Fruit fly (Drosophila melanogaster): Measurements from ENCODE around the gene Sirt7.

Gene Sirt7

DNA sequence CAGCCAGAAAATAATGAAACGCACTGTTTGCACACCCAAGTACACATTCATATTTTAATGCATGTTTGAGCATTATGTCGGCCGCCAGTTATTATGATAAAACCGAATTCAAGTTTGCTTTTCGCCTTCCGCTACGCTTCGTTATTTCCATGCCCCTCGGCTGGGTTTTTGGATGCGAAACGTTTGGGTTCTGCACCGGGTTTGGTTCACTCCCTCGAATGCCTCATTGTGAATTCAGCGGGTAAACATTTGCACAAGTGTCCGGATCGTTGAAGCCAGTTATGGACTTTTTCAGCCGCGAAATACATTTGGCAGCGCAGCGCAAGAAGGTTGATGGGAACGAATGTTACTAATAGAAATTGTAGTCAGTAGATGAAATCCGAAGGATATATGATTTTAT lies 15.4 kb downstream of the Sirt7 start:
- TF ChIP-seq CG7045 (GFP tag; optimal IDR thresholded peaks at IDR 0.05): no peak
- no peak for TF ChIP-seq ovo (GFP tag; optimal IDR thresholded peaks at IDR 0.05)
- no peak for TF ChIP-seq cic (GFP tag; optimal IDR thresholded peaks at IDR 0.05)
- TF ChIP-seq Mnt (GFP tag; optimal IDR thresholded peaks at IDR 0.05): no peak
- no peak for TF ChIP-seq Clk (GFP tag; optimal IDR thresholded peaks at IDR 0.05)
- TF ChIP-seq cnc (optimal IDR thresholded peaks at IDR 0.05): no peak
- TF ChIP-seq CG11617 (GFP tag; optimal IDR thresholded peaks at IDR 0.05): no peak
- TF ChIP-seq CG5204 (GFP tag; optimal IDR thresholded peaks at IDR 0.05): no peak
- TF ChIP-seq CG33017 (tag; optimal IDR thresholded peaks at IDR 0.05): no peak
- no peak for TF ChIP-seq pad (GFP tag; optimal IDR thresholded peaks at IDR 0.05)
- no peak for TF ChIP-seq Hr96 (GFP tag; optimal IDR thresholded peaks at IDR 0.05)
- TF ChIP-seq CG7101 (tag; optimal IDR thresholded peaks at IDR 0.05): no peak
- TF ChIP-seq tj (GFP tag; optimal IDR thresholded peaks at IDR 0.05): no peak

DNA sequence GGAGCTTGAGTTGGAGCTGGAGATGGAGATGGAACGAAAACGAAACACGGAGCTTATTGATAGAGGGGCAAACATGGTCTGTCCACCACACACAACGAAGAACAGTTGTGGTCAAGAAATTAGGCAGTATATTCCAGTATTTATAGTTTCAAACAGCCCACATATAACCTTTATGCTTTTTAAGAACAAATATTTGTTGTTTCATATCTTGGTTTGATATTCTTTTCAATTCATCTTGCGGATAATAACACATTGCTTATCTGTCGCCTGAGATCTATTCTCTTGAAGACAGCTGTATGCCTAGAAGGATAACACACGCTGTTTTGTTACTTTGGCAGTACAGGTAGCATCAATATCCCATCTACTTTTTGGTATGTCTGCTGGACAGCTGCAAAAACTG lies 17.1 kb downstream of the Sirt7 start:
- TF ChIP-seq bab1 (GFP tag; optimal IDR thresholded peaks at IDR 0.05) (no peak), CG7045 (GFP tag; optimal IDR thresholded peaks at IDR 0.05) (no peak), Mnt (GFP tag; optimal IDR thresholded peaks at IDR 0.05) (no peak), Hr96 (GFP tag; optimal IDR thresholded peaks at IDR 0.05) (no peak), CG7101 (tag; optimal IDR thresholded peaks at IDR 0.05) (no peak), CG1620 (GFP tag; optimal IDR thresholded peaks at IDR 0.05) (no peak)

DNA sequence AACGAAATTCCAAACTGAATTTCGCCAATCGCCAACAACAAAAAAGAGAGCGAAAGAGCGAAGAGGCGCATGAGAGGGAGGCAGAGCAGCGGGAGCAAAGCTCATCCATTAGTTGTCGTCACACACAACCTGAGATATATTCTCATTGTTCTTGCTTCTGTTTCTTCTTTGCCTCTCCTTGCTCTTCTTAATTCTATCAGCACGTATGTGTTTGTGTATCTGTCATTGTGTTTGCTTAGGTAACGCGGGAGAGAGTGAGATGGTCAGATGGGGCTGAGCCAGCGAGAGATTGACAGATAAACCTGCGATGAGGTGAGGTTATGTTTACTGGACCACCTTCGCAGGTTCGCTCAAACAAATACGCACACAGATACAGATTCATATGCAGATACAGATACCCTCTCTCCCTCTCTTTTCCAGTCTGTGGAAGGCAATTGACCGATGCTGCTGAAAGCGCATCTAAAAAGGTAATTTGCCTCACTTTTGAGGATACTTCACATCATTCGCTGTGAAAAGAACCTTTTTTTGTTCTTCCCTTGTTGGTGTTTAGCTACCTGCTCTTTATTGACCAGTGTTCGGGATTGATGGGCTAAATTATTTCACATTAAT lies 18.4 kb downstream of the Sirt7 start:
- TF ChIP-seq CG7045 (GFP tag; optimal IDR thresholded peaks at IDR 0.05): peak; percentile 36
- no peak for TF ChIP-seq CG14711 (tag; optimal IDR thresholded peaks at IDR 0.05)
- TF ChIP-seq tj (GFP tag; optimal IDR thresholded peaks at IDR 0.05): peak; percentile 45
- peak; percentile 67 for TF ChIP-seq CG12768 (GFP tag; optimal IDR thresholded peaks at IDR 0.05)
- TF ChIP-seq Crg-1 (GFP tag; optimal IDR thresholded peaks at IDR 0.05): peak; percentile 37
- no peak for TF ChIP-seq cic (GFP tag; optimal IDR thresholded peaks at IDR 0.05)
- TF ChIP-seq bab1 (GFP tag; optimal IDR thresholded peaks at IDR 0.05): no peak
- peak; percentile 53 for TF ChIP-seq toe (GFP tag; optimal IDR thresholded peaks at IDR 0.05)
- TF ChIP-seq cnc (optimal IDR thresholded peaks at IDR 0.05): no peak
- TF ChIP-seq Hr96 (GFP tag; optimal IDR thresholded peaks at IDR 0.05): no peak
- TF ChIP-seq CG5204 (GFP tag; optimal IDR thresholded peaks at IDR 0.05): no peak
- TF ChIP-seq CG11617 (GFP tag; optimal IDR thresholded peaks at IDR 0.05): peak; percentile 2
- TF ChIP-seq ovo (GFP tag; optimal IDR thresholded peaks at IDR 0.05): no peak
- peak; percentile 33 for TF ChIP-seq CG33017 (tag; optimal IDR thresholded peaks at IDR 0.05)
- peak; percentile 12 for TF ChIP-seq Mnt (GFP tag; optimal IDR thresholded peaks at IDR 0.05)
- peak; percentile 27 for TF ChIP-seq CG7101 (tag; optimal IDR thresholded peaks at IDR 0.05)
- no peak for TF ChIP-seq CG1620 (GFP tag; optimal IDR thresholded peaks at IDR 0.05)
- peak; percentile 8 for TF ChIP-seq pad (GFP tag; optimal IDR thresholded peaks at IDR 0.05)
- TF ChIP-seq Clk (GFP tag; optimal IDR thresholded peaks at IDR 0.05): no peak
- peak; percentile 22 for TF ChIP-seq kay (GFP tag; ENCODE audit: borderline replicate concordance)

DNA sequence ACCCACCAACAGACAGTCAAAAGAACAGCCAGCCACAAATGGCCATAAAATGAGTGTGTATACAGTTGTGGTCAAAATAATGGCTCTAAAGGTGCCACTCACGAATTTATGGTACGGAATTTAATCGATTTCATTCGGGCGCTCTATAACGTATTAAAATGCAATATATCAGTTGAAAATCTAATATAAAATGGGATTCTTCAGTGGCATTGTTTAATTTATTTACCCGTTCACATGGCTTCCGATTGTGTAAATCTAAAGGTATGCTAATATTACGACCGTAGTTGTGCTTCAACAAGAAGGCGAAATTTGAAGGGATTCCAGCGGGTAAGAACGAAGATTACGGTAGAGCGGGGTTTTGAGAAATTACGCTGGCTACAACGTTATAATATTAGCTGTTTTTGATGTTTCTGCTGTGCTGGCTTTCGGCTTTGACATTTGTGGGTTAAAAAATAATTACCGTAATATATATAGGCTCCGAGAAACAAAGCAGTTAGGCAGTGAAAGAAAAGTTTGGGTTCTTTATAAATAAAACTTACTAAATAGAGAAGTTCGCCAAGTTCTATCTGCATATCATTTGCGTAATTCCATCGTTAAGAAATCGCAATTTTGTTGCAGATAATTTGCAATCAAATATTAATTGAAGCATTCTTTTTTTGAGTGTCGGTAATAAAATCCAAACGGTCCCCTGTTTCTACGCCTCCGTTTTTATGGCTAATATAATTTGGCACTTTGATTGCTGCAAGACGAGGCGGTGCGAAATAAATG lies 20.1 kb downstream of the Sirt7 start:
- TF ChIP-seq Clk (GFP tag; optimal IDR thresholded peaks at IDR 0.05): no peak
- no peak for TF ChIP-seq toe (GFP tag; optimal IDR thresholded peaks at IDR 0.05)
- no peak for TF ChIP-seq kay (GFP tag; ENCODE audit: borderline replicate concordance)
- TF ChIP-seq CG11617 (GFP tag; optimal IDR thresholded peaks at IDR 0.05): no peak
- TF ChIP-seq cnc (optimal IDR thresholded peaks at IDR 0.05): no peak
- no peak for TF ChIP-seq tj (GFP tag; optimal IDR thresholded peaks at IDR 0.05)

DNA sequence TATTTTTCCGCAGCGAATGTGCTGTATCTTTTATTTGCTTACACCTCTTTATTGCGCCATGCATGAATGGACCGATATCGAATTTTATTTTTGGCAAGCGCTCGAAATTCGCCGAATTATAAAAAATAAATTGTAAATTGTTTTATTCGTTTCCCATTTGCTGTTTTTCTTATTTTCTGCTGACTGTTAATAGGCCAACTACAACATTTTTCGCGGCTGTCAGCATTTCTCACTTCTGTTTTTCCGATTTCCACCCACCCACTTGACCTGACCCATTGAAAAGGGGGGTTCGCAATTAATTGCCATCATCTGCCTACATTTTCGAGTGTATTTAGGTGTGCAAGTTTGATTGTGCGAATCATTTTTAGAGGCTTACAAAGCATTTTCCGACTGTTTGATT lies 20.9 kb downstream of the Sirt7 start:
- TF ChIP-seq CG7045 (GFP tag; optimal IDR thresholded peaks at IDR 0.05) (no peak), tj (GFP tag; optimal IDR thresholded peaks at IDR 0.05) (peak; percentile 92)

DNA sequence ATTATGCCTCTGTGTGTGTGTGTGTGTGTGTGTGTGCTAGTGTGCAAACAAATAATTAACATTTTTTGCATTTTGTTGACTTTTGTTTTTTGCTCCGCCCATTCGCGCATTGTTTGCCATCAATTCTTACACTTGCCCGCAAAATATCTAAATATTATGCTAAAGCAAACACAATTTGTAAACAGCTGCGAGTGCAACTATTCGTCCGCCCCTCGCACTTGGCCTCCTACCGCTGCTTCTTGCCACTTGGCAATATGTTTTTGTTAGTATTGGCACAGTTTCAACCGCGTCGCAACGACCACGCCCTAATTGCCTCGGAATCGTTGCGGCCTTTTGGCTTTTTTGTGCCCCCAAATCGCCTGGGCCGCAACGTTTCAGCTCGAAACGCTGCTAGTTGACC lies 21.8 kb downstream of the Sirt7 start:
- TF ChIP-seq Hr96 (GFP tag; optimal IDR thresholded peaks at IDR 0.05): no peak
- TF ChIP-seq Mnt (GFP tag; optimal IDR thresholded peaks at IDR 0.05): no peak
- TF ChIP-seq cnc (optimal IDR thresholded peaks at IDR 0.05): no peak
- TF ChIP-seq kay (GFP tag; ENCODE audit: borderline replicate concordance): peak; percentile 41
- TF ChIP-seq CG14711 (tag; optimal IDR thresholded peaks at IDR 0.05): no peak
- TF ChIP-seq tj (GFP tag; optimal IDR thresholded peaks at IDR 0.05): peak; percentile 70

DNA sequence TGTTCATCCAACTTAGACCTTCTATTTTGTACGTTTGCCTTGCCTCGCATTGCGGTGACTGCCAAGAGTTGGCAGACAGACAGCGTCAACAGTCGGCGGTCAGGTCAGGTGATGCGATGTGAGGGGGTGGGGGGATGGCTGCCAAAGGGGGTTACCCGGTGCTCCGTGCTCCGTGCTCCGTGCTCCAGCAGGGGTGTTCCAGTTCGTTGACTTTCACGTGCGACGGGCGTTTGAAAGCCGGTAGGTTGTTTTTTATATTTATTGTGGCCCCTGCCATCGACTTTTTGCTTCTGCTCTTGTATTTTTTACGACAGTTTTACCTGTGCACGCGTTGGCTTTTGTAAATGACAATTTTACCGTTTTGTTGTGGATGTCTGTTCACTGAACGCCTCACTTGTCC lies 26.3 kb downstream of the Sirt7 start:
- no peak for TF ChIP-seq Crg-1 (GFP tag; optimal IDR thresholded peaks at IDR 0.05)
- no peak for TF ChIP-seq CG14711 (tag; optimal IDR thresholded peaks at IDR 0.05)
- no peak for TF ChIP-seq CG12768 (GFP tag; optimal IDR thresholded peaks at IDR 0.05)
- no peak for TF ChIP-seq CG7101 (tag; optimal IDR thresholded peaks at IDR 0.05)
- TF ChIP-seq cnc (optimal IDR thresholded peaks at IDR 0.05): no peak
- no peak for TF ChIP-seq CG5204 (GFP tag; optimal IDR thresholded peaks at IDR 0.05)
- no peak for TF ChIP-seq cic (GFP tag; optimal IDR thresholded peaks at IDR 0.05)
- TF ChIP-seq CG7045 (GFP tag; optimal IDR thresholded peaks at IDR 0.05): no peak
- TF ChIP-seq Hr96 (GFP tag; optimal IDR thresholded peaks at IDR 0.05): no peak
- TF ChIP-seq pad (GFP tag; optimal IDR thresholded peaks at IDR 0.05): no peak
- no peak for TF ChIP-seq CG11617 (GFP tag; optimal IDR thresholded peaks at IDR 0.05)
- no peak for TF ChIP-seq Clk (GFP tag; optimal IDR thresholded peaks at IDR 0.05)
- no peak for TF ChIP-seq tj (GFP tag; optimal IDR thresholded peaks at IDR 0.05)
- no peak for TF ChIP-seq bab1 (GFP tag; optimal IDR thresholded peaks at IDR 0.05)
- no peak for TF ChIP-seq kay (GFP tag; ENCODE audit: borderline replicate concordance)
- no peak for TF ChIP-seq Mnt (GFP tag; optimal IDR thresholded peaks at IDR 0.05)
- TF ChIP-seq ovo (GFP tag; optimal IDR thresholded peaks at IDR 0.05): no peak
- no peak for TF ChIP-seq toe (GFP tag; optimal IDR thresholded peaks at IDR 0.05)
- no peak for TF ChIP-seq CG33017 (tag; optimal IDR thresholded peaks at IDR 0.05)
- no peak for TF ChIP-seq CG1620 (GFP tag; optimal IDR thresholded peaks at IDR 0.05)

All from whole organism, adult.